Worm (Caenorhabditis elegans) whole organism, young adult: ENCODE measurements around the gene C48B4.7.

Experiments used
- B0261.1 ChIP-seq: sonication (generic microtip); optimal IDR thresholded peaks from 2 replicates; lab custom pipeline; 2016; ENCODE audit warnings: mild to moderate bottlenecking, missing genetic modification characterization, moderate library complexity, missing compliant biosample characterization
- B0336.3 ChIP-seq: fragments of 200-800 bp; sonication (Bioruptor generic); IDR thresholded peaks from 2 replicates; pipeline ENCODE4 v1.3.6; 2022; ENCODE audit warnings: missing genetic modification characterization, missing compliant biosample characterization
- D2030.7 ChIP-seq: fragments of 200-800 bp; sonication (Bioruptor generic); IDR thresholded peaks from 2 replicates; pipeline ENCODE4 v1.3.6; 2022; ENCODE audit warnings: missing genetic modification reagents, missing genetic modification characterization, missing compliant biosample characterization
- F23B12.7 ChIP-seq: sonication (generic microtip); optimal IDR thresholded peaks from 2 replicates; lab custom pipeline; 2017; ENCODE audit warnings: missing genetic modification characterization, mild to moderate bottlenecking, missing compliant biosample characterization, antibody characterized with exemption, moderate library complexity; ENCODE audit not compliant: insufficient read depth
- F37B4.10 ChIP-seq: fragments of 200-800 bp; sonication (Bioruptor generic); IDR thresholded peaks from 2 replicates; pipeline ENCODE4 v1.3.6; 2022; ENCODE audit warnings: missing genetic modification characterization, missing compliant biosample characterization
- F49E8.2 ChIP-seq: sonication (generic microtip); optimal IDR thresholded peaks from 3 replicates; lab custom pipeline; 2017; ENCODE audit warnings: missing genetic modification characterization, mild to moderate bottlenecking, missing compliant biosample characterization, antibody characterized with exemption, moderate library complexity; ENCODE audit not compliant: insufficient read depth
- F57A8.1 ChIP-seq: fragments of 200-800 bp; sonication (Bioruptor generic); optimal IDR thresholded peaks from 2 replicates; lab custom pipeline; 2018; ENCODE audit warnings: mild to moderate bottlenecking, missing genetic modification characterization, moderate library complexity, missing compliant biosample characterization
- K11D2.4 ChIP-seq: fragments of 200-800 bp; sonication (Bioruptor generic); IDR thresholded peaks from 2 replicates; pipeline ENCODE4 v1.3.6; 2022; ENCODE audit warnings: missing genetic modification reagents, missing genetic modification characterization, missing compliant biosample characterization
- Y53F4B.3 ChIP-seq: fragments of 200-800 bp; sonication (Bioruptor generic); IDR thresholded peaks from 2 replicates; pipeline ENCODE4 v1.3.6; 2022; ENCODE audit warnings: missing genetic modification reagents, missing genetic modification characterization, missing compliant biosample characterization
- Y56A3A.18 ChIP-seq: fragments of 200-800 bp; sonication (Bioruptor generic); IDR thresholded peaks from 2 replicates; pipeline ENCODE4 v1.3.6; 2022; ENCODE audit warnings: missing genetic modification reagents, missing genetic modification characterization, missing compliant biosample characterization
- athp-1 ChIP-seq: sonication (generic microtip); optimal IDR thresholded peaks from 2 replicates; lab custom pipeline; 2017; ENCODE audit warnings: mild to moderate bottlenecking, missing genetic modification characterization, missing compliant biosample characterization
- attf-6 ChIP-seq: fragments of 200-800 bp; sonication (Bioruptor generic); IDR thresholded peaks from 2 replicates; pipeline ENCODE4 v1.3.6; 2022; ENCODE audit warnings: missing genetic modification reagents, missing genetic modification characterization, missing compliant biosample characterization
- cebp-1 ChIP-seq, 2 experiments: fragments of 200-800 bp in 1 of 2; sonication (Bioruptor generic) in 1 of 2; sonication (generic microtip) in 1 of 2; IDR thresholded peaks in 1 of 2; optimal IDR thresholded peaks in 1 of 2; 2 replicates each; pipeline versions ENCODE4 v1.3.6 to Lab custom; 2017 to 2022; ENCODE audit warnings: missing compliant biosample characterization in 2 of 2, missing genetic modification characterization in 2 of 2, mild to moderate bottlenecking in 1 of 2, missing genetic modification reagents in 1 of 2, moderate library complexity in 1 of 2
- ceh-58 ChIP-seq: fragments of 200-800 bp; sonication (Bioruptor generic); IDR thresholded peaks from 2 replicates; pipeline ENCODE4 v1.3.6; 2022; ENCODE audit warnings: missing genetic modification characterization, missing compliant biosample characterization
- chd-7 ChIP-seq: sonication (generic microtip); optimal IDR thresholded peaks from 2 replicates; lab custom pipeline; 2016; ENCODE audit warnings: mild to moderate bottlenecking, missing genetic modification characterization, moderate library complexity, missing compliant biosample characterization
- egl-44 ChIP-seq: fragments of 200-800 bp; sonication (Bioruptor generic); IDR thresholded peaks from 2 replicates; pipeline ENCODE4 v1.3.6; 2022; ENCODE audit warnings: missing genetic modification reagents, missing genetic modification characterization, missing compliant biosample characterization
- ets-4 ChIP-seq: fragments of 200-800 bp; sonication (Bioruptor generic); optimal IDR thresholded peaks from 2 replicates; lab custom pipeline; 2018; ENCODE audit warnings: mild to moderate bottlenecking, missing genetic modification characterization, missing compliant biosample characterization
- him-1 ChIP-seq: sonication (generic microtip); optimal IDR thresholded peaks from 2 replicates; lab custom pipeline; 2016; ENCODE audit warnings: missing genotype, missing genetic modification reagents, missing genetic modification characterization, missing compliant biosample characterization
- hlh-26 ChIP-seq: fragments of 200-800 bp; sonication (Bioruptor generic); conservative IDR thresholded peaks from 2 replicates; pipeline ENCODE4 v1.3.6; 2022; ENCODE audit warnings: missing genetic modification reagents, missing genetic modification characterization, missing compliant biosample characterization
- hmg-1.2 ChIP-seq: fragments of 200-800 bp; sonication (Bioruptor generic); IDR thresholded peaks from 2 replicates; pipeline ENCODE4 v1.3.6; 2022; ENCODE audit warnings: missing genetic modification reagents, missing genetic modification characterization, missing compliant biosample characterization
- lsy-27 ChIP-seq: sonication (generic microtip); optimal IDR thresholded peaks from 2 replicates; lab custom pipeline; 2017; ENCODE audit warnings: missing genetic modification characterization, mild to moderate bottlenecking, missing compliant biosample characterization, antibody characterized with exemption, missing genotype, borderline replicate concordance; ENCODE audit not compliant: insufficient read depth
- madf-3 ChIP-seq: fragments of 200-800 bp; sonication (Bioruptor generic); IDR thresholded peaks from 2 replicates; pipeline ENCODE4 v1.3.6; 2022; ENCODE audit warnings: missing genetic modification reagents, missing genetic modification characterization, missing compliant biosample characterization
- madf-8 ChIP-seq: fragments of 200-800 bp; sonication (Bioruptor generic); conservative IDR thresholded peaks from 2 replicates; pipeline ENCODE4 v1.3.6; 2022; ENCODE audit warnings: missing genetic modification reagents, missing genetic modification characterization, missing compliant biosample characterization
- nhr-80 ChIP-seq: sonication (generic microtip); optimal IDR thresholded peaks from 2 replicates; lab custom pipeline; 2016; ENCODE audit warnings: missing genetic modification characterization, missing compliant biosample characterization
- repo-1 ChIP-seq: sonication (generic microtip); optimal IDR thresholded peaks from 2 replicates; lab custom pipeline; 2017; ENCODE audit warnings: mild to moderate bottlenecking, missing genetic modification characterization, missing compliant biosample characterization
- rpc-1 ChIP-seq, 2 experiments: fragments of 150-350 bp in 1 of 2; sonication (generic microtip) in 1 of 2; optimal IDR thresholded peaks; 2 replicates each; lab custom pipeline; 2014 to 2018; ENCODE audit warnings: missing biosample characterization in 1 of 2, missing genetic modification characterization in 1 of 2, missing genetic modification reagents in 1 of 2, missing genotype in 1 of 2
- sdz-38 ChIP-seq: sonication (generic microtip); optimal IDR thresholded peaks from 2 replicates; lab custom pipeline; 2016; ENCODE audit warnings: missing genotype, missing genetic modification characterization, missing compliant biosample characterization
- snpc-3.4 ChIP-seq: sonication (generic microtip); optimal IDR thresholded peaks from 2 replicates; lab custom pipeline; 2017; ENCODE audit warnings: missing genetic modification characterization, mild to moderate bottlenecking, missing compliant biosample characterization, antibody characterized with exemption, moderate library complexity, missing genotype, missing genetic modification reagents
- somi-1 ChIP-seq: fragments of 200-800 bp; sonication (Bioruptor generic); optimal IDR thresholded peaks from 2 replicates; lab custom pipeline; 2018; ENCODE audit warnings: mild to moderate bottlenecking, missing genetic modification characterization, missing compliant biosample characterization
- unc-130 ChIP-seq: sonication (generic microtip); optimal IDR thresholded peaks from 2 replicates; lab custom pipeline; 2016; ENCODE audit warnings: missing genetic modification reagents, missing genetic modification characterization, missing compliant biosample characterization
- zim-3 ChIP-seq: sonication (generic microtip); optimal IDR thresholded peaks from 2 replicates; lab custom pipeline; 2017; ENCODE audit warnings: mild to moderate bottlenecking, missing genetic modification characterization, moderate library complexity, missing compliant biosample characterization
- ztf-18 ChIP-seq: sonication (generic microtip); optimal IDR thresholded peaks from 2 replicates; lab custom pipeline; 2016; ENCODE audit warnings: missing genotype, mild to moderate bottlenecking, missing genetic modification characterization, missing compliant biosample characterization
- ztf-26 ChIP-seq: sonication (generic microtip); optimal IDR thresholded peaks from 2 replicates; lab custom pipeline; 2017; ENCODE audit warnings: missing genetic modification characterization, missing compliant biosample characterization

C48B4.7 gene

DNA sequence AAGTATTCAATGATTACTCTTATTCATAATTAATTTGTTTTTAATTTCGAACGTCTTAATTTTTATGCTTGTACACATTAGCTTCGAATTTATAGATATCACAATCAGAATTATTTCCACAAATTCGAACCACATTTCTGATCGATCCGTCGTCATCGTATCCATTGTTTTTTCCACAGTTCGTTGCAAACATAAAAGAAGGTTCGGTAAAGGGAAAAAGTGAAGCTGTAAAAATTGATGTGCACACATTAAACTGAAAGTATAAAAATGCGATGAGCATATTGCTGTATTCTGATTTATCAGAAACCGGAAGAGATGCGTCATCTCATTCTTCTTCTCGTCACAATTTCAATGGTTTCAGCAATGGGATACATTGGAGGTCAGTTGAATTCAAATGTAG, 37.8 kb upstream of the C48B4.7 start, which contains the start of gene C48B4.12:
C48B4.12 (plus strand) TSS at position 301 of the 400 bp plus-strand sequence.
- TF ChIP-seq madf-3 (no peak), sdz-38 (no peak), rpc-1 (optimal IDR thresholded peaks at IDR 0.05; lab: Kevin White, UChicago) (no peak), rpc-1 (tag; optimal IDR thresholded peaks at IDR 0.05; lab: Kevin White, UChicago) (no peak), him-1 (no peak), egl-44 (GFP tag; lab: Robert Waterston, UW) (no peak), hlh-26 (GFP tag; lab: Robert Waterston, UW) (no peak), F49E8.2 (tag; lab: Kevin White, UChicago) (no peak), B0336.3 (GFP tag; lab: Robert Waterston, UW) (no peak), D2030.7 (GFP tag; lab: Robert Waterston, UW) (no peak), repo-1 (tag; lab: Kevin White, UChicago) (no peak), madf-8 (no peak), Y56A3A.18 (GFP tag; lab: Robert Waterston, UW) (no peak), F57A8.1 (GFP tag; lab: Kevin White, UChicago) (no peak), ceh-58 (no peak), hmg-1.2 (GFP tag; lab: Robert Waterston, UW) (no peak), ztf-26 (no peak), zim-3 (no peak), athp-1 (tag; lab: Kevin White, UChicago) (no peak), F37B4.10 (GFP tag; lab: Robert Waterston, UW) (no peak), snpc-3.4 (no peak)

DNA sequence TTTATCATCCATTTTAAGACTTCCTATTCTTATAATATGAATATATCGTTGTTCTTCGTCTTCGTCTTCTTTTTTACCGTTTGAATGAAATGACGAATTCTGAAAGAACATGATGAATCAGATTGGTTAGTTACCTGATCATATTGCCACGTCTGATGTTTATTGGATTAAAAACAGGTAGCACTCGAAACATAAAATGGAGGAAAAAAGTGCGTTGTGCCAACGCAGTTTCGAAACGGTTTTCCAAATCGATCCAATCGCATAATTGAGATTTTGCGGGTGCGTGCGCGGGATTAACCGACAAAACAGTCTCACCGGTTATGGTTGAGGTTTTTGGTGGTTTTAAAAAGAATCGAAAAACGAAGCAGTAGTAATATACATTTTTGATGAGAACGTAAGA, 36.3 kb upstream of the C48B4.7 start, which contains the start of gene rom-2:
rom-2 (minus strand) TSS at position 101 of the 400 bp plus-strand sequence.
- TF ChIP-seq K11D2.4 (GFP tag; lab: Robert Waterston, UW) (no peak), ztf-18 (no peak), attf-6 (GFP tag; lab: Robert Waterston, UW) (no peak)

DNA sequence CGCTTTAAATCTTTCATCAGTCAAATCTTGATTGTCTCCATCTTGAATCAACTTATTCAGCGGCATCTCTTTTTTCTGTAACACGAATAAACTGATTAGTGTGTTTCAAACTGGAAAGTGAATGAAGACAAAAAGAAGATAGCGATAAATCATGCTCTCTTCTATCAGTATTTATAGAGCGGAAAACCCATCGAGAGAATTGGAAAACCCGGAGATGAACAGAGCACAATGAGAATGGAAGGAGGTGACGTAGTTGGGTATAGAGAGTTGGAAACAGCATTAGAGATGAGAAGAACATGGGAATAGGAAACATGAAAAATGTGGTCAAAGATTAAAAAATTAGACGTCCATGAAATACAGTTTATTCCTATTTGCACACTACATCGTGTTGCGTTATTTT, 32.9 kb upstream of the C48B4.7 start, which contains the start of gene acox-1.5:
acox-1.5 (minus strand) TSS at position 75 of the 400 bp plus-strand sequence.
- no peak for TF ChIP-seq unc-130
- TF ChIP-seq lsy-27: no peak
- TF ChIP-seq somi-1 (GFP tag; lab: Kevin White, UChicago): no peak
- no peak for TF ChIP-seq F23B12.7 (tag; lab: Kevin White, UChicago)
- no peak for TF ChIP-seq Y53F4B.3 (GFP tag; lab: Robert Waterston, UW)
- TF ChIP-seq nhr-80: peak; percentile 78
- no peak for TF ChIP-seq chd-7 (tag; lab: Kevin White, UChicago)

DNA sequence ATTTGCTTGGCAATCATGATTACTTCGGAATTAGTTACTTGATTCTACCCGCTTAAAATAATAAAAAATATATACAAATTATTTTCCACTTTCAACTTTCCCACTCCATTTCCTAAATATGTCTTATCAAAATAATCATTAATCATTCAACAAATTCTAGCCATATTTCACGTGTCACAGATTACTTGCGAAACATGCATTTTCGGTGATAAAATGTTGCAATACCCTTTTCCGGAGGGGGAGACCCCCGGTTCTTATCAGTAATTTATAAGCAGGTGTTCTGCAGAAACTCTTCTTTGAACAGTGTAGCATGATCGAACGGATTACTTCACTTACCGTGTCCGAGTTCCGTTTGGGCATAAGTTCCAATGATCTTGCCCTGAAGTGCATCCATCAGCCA, 31.0 kb upstream of the C48B4.7 start:
- TF ChIP-seq B0261.1 (tag; lab: Kevin White, UChicago) (no peak), nhr-80 (peak; percentile 80), ets-4 (peak; percentile 24), cebp-1 (GFP tag; IDR thresholded peaks at IDR 0.05; lab: Robert Waterston, UW) (no peak), cebp-1 (tag; optimal IDR thresholded peaks at IDR 0.05; lab: Kevin White, UChicago) (peak; percentile 54)
- TF ChIP-seq, all 124 proteins: peak for 3
